Worm (Caenorhabditis elegans) whole organism, L4/young adult: ENCODE results near the gene B0495.7.
A peak's percentile ranks its signal among the peaks of the same experiment; 100 is the strongest.

Source experiments
- W03F9.2 ChIP-seq: fragments of 150-350 bp; optimal IDR thresholded peaks from 2 replicates; lab custom pipeline; 2014; ENCODE audit warnings: missing biosample characterization, missing genetic modification characterization
- dao-5 ChIP-seq: sonication (generic microtip); optimal IDR thresholded peaks from 2 replicates; lab custom pipeline; 2016; ENCODE audit warnings: missing genotype, missing genetic modification characterization, moderate library complexity, missing compliant biosample characterization
- him-1 ChIP-seq: sonication (generic microtip); optimal IDR thresholded peaks from 2 replicates; lab custom pipeline; 2016; ENCODE audit warnings: missing genotype, missing genetic modification reagents, missing genetic modification characterization, missing compliant biosample characterization

The B0495.7 gene

DNA sequence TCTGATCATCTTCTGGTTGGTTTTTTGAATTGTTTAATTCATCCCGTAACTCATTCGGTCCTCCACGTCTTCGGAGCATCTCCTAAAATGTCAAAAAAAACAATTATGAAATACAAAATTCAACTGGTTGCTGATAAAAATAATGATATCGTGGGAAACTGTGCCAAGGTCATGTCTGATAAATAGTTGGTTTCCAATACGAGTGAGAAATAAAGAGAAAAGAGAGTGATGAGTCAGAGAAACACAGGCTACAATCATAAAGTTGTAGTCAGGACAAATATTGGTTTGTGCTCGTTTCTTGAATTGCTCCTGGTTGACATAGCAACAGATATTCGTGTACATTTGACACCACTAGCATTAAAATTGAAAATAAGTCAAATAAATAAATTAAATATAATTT, at the start of gene B0495.7:
Gene B0495.7 (minus strand): TSS at position 82 of the 400 bp plus-strand sequence.
- TF ChIP-seq W03F9.2 (tag; lab: Kevin White, UChicago) (no peak), him-1 (no peak), dao-5 (no peak)

DNA sequence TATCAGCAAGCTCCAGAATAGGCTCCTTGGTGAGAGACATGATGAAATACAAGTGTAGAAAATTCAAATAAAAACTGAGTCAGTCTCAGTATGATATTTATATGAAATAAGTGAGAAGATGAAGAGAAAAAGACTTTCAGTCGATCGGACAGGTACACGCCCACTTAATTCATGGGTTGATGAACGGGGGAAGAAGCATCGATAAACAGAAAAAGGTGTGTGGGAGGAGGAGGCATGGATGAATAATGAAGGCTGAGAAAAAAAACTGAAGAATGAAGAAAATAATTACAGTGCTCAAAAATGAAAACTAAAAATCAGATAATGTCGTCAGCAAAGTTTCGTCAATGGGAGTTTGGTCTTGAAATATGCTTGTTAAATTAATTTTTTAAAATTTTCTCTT, 48.5 kb upstream of the B0495.7 start, which contains the start of gene trx-1:
Gene trx-1 (minus strand): TSS at position 101 of the 400 bp plus-strand sequence.
- no peak for TF ChIP-seq him-1
- no peak for TF ChIP-seq W03F9.2 (tag; lab: Kevin White, UChicago)
- TF ChIP-seq dao-5: no peak

- no peak for TF ChIP-seq W03F9.2 (tag; lab: Kevin White, UChicago)
- no peak for TF ChIP-seq him-1
- no peak for TF ChIP-seq dao-5
These were observed 31.7 kb upstream of the B0495.7 start for ce11 chrII:7736725-7737124.

DNA sequence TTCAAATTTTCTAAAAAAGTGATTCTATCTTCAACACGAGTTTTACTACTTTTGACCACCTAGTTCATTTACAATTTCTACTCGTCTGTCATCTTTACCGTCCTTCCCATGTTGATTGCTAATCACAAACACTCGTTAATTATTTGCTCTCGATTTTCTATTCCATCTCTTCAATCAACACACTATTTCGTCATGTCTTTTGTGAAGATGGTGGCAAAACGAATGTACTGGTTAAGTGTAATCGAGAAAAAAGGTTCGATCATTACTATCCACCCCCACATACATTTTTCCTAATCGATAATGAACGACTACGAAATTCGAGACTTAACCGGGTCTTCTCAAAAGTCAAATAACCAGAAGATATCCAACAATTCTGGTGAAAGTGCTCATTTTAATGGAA, 19.6 kb upstream of the B0495.7 start, which contains the start of gene cpna-2:
Gene cpna-2 (plus strand): TSS at position 301 of the 400 bp plus-strand sequence.
- TF ChIP-seq W03F9.2 (tag; lab: Kevin White, UChicago): no peak
- no peak for TF ChIP-seq him-1
- no peak for TF ChIP-seq dao-5

ce11 chrII:7722784-7723183, 17.8 kb upstream of the B0495.7 start:
- TF ChIP-seq W03F9.2 (tag; lab: Kevin White, UChicago): no peak
- TF ChIP-seq dao-5: no peak
- TF ChIP-seq him-1: no peak

DNA sequence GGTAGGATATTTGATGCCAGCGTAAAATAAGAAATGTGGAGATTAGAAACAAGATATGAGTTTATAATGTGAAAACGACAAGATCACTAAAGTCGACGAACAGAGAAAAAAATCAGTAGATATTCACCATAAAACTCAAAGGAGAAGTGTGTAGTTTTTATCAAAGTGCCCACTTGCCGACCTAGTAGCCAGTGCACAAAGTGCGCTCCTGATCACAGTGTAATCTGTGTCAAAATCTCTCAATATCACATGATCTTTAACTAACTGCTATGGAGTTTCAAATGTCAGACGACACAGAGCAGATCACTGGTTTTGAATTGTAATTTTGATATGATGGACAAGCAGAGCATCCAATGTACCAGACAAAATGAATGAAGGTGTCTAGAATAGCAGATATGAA, 15.4 kb upstream of the B0495.7 start:
- TF ChIP-seq dao-5 (no peak), W03F9.2 (tag; lab: Kevin White, UChicago) (no peak), him-1 (no peak)

- no peak for TF ChIP-seq W03F9.2 (tag; lab: Kevin White, UChicago)
- no peak for TF ChIP-seq dao-5
- no peak for TF ChIP-seq him-1
These were observed 14.0 kb upstream of the B0495.7 start for ce11 chrII:7719039-7719438.

ce11 chrII:7718491-7718890, 13.5 kb upstream of the B0495.7 start, which contains the start of gene cpna-5:
Gene cpna-5 (minus strand): TSS chrII:7718591.
- TF ChIP-seq him-1 (no peak), W03F9.2 (tag; lab: Kevin White, UChicago) (no peak), dao-5 (no peak)

ce11 chrII:7716112-7716511, 11.1 kb upstream of the B0495.7 start:
- TF ChIP-seq W03F9.2 (tag; lab: Kevin White, UChicago) (no peak), dao-5 (no peak), him-1 (no peak)

DNA sequence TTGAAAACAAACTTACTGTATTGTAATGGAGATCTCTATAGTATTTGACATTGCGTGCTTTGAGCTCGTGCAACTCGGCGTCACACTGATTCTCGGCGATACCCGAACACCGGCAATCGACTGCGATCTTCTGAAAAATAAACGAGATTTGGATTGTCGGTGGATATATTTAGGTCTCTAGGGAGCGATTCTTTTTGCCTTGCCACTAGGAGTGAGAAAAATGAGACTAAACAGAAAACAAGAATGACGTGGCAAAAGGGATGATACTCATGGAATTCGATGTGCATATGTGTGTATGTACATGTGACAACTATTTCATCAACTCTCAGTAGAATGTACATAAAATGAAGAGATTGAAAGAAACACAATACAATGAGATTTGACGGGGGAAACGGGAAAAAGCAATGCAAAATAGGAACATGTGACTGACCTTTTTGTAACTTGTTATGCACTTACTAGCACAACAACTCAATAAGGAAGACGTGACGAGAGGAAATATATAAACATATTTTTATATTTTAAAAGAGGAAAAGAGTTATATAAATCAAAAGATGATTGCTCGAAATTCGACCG, 9.7 kb upstream of the B0495.7 start:
- TF ChIP-seq him-1: no peak
- no peak for TF ChIP-seq W03F9.2 (tag; lab: Kevin White, UChicago)

- TF ChIP-seq him-1 (no peak), dao-5 (no peak), W03F9.2 (tag; lab: Kevin White, UChicago) (no peak)
These were observed 4.3 kb upstream of the B0495.7 start, which contains the start of gene sre-1 for ce11 chrII:7709301-7709754. Gene sre-1 (plus strand): TSS chrII:7709704.

DNA sequence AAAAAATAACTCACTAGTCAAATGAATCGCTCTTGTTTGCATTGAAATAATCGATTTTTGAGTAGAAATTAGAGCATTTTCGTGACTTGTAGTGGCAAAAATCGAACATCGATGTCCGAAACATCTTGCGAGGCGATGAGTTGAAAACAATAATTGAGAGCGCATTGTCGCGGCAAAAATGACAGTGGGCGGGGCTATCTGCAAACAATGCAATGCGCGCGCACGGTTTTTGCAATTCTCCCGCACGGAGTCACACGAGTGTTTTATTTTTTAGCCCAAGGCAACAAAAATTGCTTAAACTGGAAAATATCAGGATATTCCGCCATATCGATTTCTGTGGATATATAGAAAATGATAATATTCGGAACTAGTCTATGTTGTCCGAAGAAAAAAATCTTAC, 3.5 kb upstream of the B0495.7 start, which contains the start of gene B0495.9:
Gene B0495.9 (minus strand): TSS at position 171 of the 400 bp plus-strand sequence.
- TF ChIP-seq dao-5 (no peak), him-1 (peak; percentile 78), W03F9.2 (tag; lab: Kevin White, UChicago) (peak; percentile 14)

DNA sequence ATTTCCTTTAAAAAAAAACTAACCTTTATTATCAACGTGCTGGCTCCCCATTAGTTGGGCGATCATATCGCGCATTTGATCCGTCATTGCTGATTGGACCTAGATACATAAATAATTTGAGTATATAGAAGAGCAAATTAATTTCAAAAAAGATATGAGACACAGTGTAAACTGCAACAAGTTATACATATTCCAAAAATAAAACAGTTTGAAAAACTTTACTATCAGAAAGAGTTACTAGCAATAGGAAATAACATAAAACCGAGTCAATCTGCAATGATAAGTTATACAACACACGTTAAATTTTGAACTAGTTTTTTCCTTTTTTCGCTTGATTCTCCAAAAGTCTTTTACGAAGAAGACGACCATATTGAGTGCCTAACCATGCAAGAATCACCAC, 2.4 kb upstream of the B0495.7 start, which contains the start of gene luc-7L:
Gene luc-7L (minus strand): TSS at position 101 of the 400 bp plus-strand sequence.
- TF ChIP-seq him-1: no peak

ce11 chrII:7704387-7704786, 646 bp downstream of the B0495.7 start:
- TF ChIP-seq him-1 (no peak), W03F9.2 (tag; lab: Kevin White, UChicago) (no peak), dao-5 (no peak)

- TF ChIP-seq W03F9.2 (tag; lab: Kevin White, UChicago) (no peak), dao-5 (no peak), him-1 (no peak)
These were observed 6.0 kb downstream of the B0495.7 start, which contains the start of the genes moa-2 and cdk-11.1 for ce11 chrII:7699009-7699408. Gene moa-2 (minus strand): TSS chrII:7699033. Gene cdk-11.1 (plus strand): TSS chrII:7699235.

DNA sequence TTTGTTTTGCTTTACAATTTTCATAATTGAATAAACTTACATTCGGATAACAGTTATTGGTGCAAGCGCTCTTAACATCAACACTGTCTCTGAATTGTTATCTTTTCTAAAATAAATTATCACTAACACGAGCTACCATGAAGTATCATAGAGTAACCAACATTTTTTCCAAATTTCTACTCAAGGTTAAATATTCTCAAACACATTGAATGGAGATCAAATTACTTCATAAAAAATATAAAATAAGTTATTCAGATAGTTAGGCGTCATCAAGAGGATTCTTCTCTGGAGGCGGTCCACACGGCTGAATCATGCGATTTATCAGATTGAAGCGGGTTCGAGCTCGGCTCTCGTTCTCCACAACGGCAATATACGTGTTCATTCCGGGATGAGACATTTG, 6.6 kb downstream of the B0495.7 start, which contains the start of gene B0495.5:
Gene B0495.5 (minus strand): TSS at position 101 of the 400 bp plus-strand sequence.
- no peak for TF ChIP-seq him-1
- TF ChIP-seq dao-5: no peak
- no peak for TF ChIP-seq W03F9.2 (tag; lab: Kevin White, UChicago)
